Fruit fly (Drosophila melanogaster) whole organism, pupa: ENCODE measurements around the gene Srlp.
A peak's percentile ranks its signal among the peaks of the same experiment; 100 is the strongest.

Source experiments
- CG10348 ChIP-seq: fragments of 200-800 bp; sonication (Bioruptor generic); IDR thresholded peaks from 2 replicates; pipeline ENCODE4 v1.3.6; 2022; ENCODE audit warnings: missing biosample characterization, missing genetic modification characterization
- CG12605 ChIP-seq: fragments of 200-800 bp; sonication (Bioruptor generic); IDR thresholded peaks from 2 replicates; pipeline ENCODE4 v1.3.6; 2022; ENCODE audit warnings: missing biosample characterization, missing genetic modification characterization
- CG13204 ChIP-seq: fragments of 200-800 bp; sonication (Bioruptor generic); optimal IDR thresholded peaks from 2 replicates; lab custom pipeline; 2018; ENCODE audit warnings: missing biosample characterization, mild to moderate bottlenecking, missing genetic modification characterization, moderate library complexity
- CG14655 ChIP-seq: fragments of 200-800 bp; sonication (Bioruptor generic); optimal IDR thresholded peaks from 3 replicates; lab custom pipeline; 2017; ENCODE audit warnings: mild to moderate bottlenecking, missing biosample characterization, missing genetic modification reagents, missing genetic modification characterization
- CG15710 ChIP-seq: fragments of 200-800 bp; sonication (Bioruptor generic); optimal IDR thresholded peaks from 2 replicates; lab custom pipeline; 2018; ENCODE audit warnings: missing biosample characterization, mild to moderate bottlenecking, missing genetic modification characterization, moderate library complexity
- CG17806 ChIP-seq: fragments of 200-800 bp; sonication (Bioruptor generic); optimal IDR thresholded peaks from 2 replicates; lab custom pipeline; 2018; ENCODE audit warnings: missing biosample characterization, mild to moderate bottlenecking, missing genetic modification characterization, moderate library complexity
- CG32121 ChIP-seq: fragments of 200-800 bp; sonication (Bioruptor generic); IDR thresholded peaks from 2 replicates; pipeline ENCODE4 v1.3.6; 2022; ENCODE audit warnings: missing biosample characterization, missing genetic modification characterization
- CG34367 ChIP-seq: fragments of 200-800 bp; sonication (Bioruptor generic); optimal IDR thresholded peaks from 2 replicates; lab custom pipeline; 2018; ENCODE audit warnings: missing biosample characterization, mild to moderate bottlenecking, missing genetic modification characterization
- CG4496 ChIP-seq: fragments of 200-800 bp; sonication (Bioruptor generic); IDR thresholded peaks from 3 replicates; pipeline ENCODE4 v1.3.6; 2022; ENCODE audit warnings: missing biosample characterization, missing genetic modification characterization
- CG8159 ChIP-seq: fragments of 200-800 bp; sonication (Bioruptor generic); optimal IDR thresholded peaks from 3 replicates; lab custom pipeline; 2018; ENCODE audit warnings: missing biosample characterization, mild to moderate bottlenecking, missing genetic modification characterization, moderate library complexity
- CG8301 ChIP-seq: fragments of 200-800 bp; sonication (Bioruptor generic); optimal IDR thresholded peaks from 2 replicates; lab custom pipeline; 2018; ENCODE audit warnings: missing biosample characterization, mild to moderate bottlenecking, missing genetic modification characterization
- CG9948 ChIP-seq: fragments of 200-800 bp; sonication (Bioruptor generic); optimal IDR thresholded peaks from 2 replicates; lab custom pipeline; 2018; ENCODE audit warnings: missing biosample characterization, mild to moderate bottlenecking, missing genetic modification characterization, moderate library complexity
- D1 ChIP-seq: fragments of 200-800 bp; sonication (Bioruptor generic); optimal IDR thresholded peaks from 2 replicates; lab custom pipeline; 2018; ENCODE audit warnings: missing biosample characterization, mild to moderate bottlenecking, missing genetic modification characterization, moderate library complexity
- EcR ChIP-seq: fragments of 200-800 bp; sonication (Bioruptor generic); optimal IDR thresholded peaks from 3 replicates; lab custom pipeline; 2019; ENCODE audit warnings: missing biosample characterization, missing genetic modification characterization, mild to moderate bottlenecking, moderate library complexity, missing genetic modification reagents
- Ets98B ChIP-seq: fragments of 200-800 bp; sonication (Bioruptor generic); IDR thresholded peaks from 2 replicates; pipeline ENCODE4 v1.3.6; 2022; ENCODE audit warnings: missing biosample characterization, missing genetic modification characterization
- Pif1A ChIP-seq: fragments of 200-800 bp; sonication (Bioruptor generic); optimal IDR thresholded peaks from 3 replicates; lab custom pipeline; 2016; ENCODE audit warnings: missing biosample characterization, missing genetic modification characterization
- Pif1B ChIP-seq: fragments of 200-800 bp; sonication (Bioruptor generic); optimal IDR thresholded peaks from 3 replicates; lab custom pipeline; 2016; ENCODE audit warnings: missing biosample characterization, missing genetic modification characterization
- Snoo ChIP-seq: fragments of 200-800 bp; sonication (Bioruptor generic); optimal IDR thresholded peaks from 3 replicates; lab custom pipeline; 2017; ENCODE audit warnings: missing biosample characterization, mild to moderate bottlenecking, missing genetic modification characterization, inconsistent platforms
- fd96Ca ChIP-seq: fragments of 200-800 bp; sonication (Bioruptor generic); IDR thresholded peaks from 3 replicates; pipeline ENCODE4 v1.3.6; 2022; ENCODE audit warnings: missing biosample characterization, missing genetic modification characterization
- gl ChIP-seq: fragments of 200-800 bp; sonication (Bioruptor generic); optimal IDR thresholded peaks from 2 replicates; lab custom pipeline; 2018; ENCODE audit warnings: missing biosample characterization, mild to moderate bottlenecking, missing genetic modification characterization
- rn ChIP-seq: fragments of 200-800 bp; sonication (Bioruptor generic); IDR thresholded peaks from 2 replicates; pipeline ENCODE4 v1.3.6; 2022; ENCODE audit warnings: missing biosample characterization, missing genetic modification characterization

Srlp gene

DNA sequence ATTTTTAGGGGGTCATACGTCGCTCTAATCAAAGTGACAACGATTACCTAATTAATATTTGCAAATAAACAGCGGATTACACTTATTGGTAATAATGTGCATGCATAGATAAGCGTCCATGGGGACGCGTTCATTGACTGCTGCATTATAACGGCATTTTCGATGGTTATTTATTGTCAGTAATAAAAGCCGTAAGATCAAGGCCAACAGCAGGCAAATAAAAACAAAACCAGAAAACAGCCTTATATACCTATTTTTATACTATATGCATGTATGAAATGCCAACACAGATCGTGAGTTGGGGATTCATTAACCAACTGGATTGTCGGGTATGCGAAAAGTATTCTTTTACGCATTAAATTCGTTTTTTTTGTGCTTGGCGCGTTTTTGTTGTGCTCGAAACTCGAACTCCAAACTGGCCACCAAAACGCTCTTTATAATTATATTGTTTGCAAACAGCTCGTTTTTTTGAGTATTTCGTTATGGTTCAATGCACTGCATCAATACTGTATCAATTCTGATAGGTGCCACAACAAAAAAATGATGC is 16.9 kb downstream of the Srlp start:
- TF ChIP-seq Pif1A (GFP tag; lab: Kevin White, UChicago) (no peak), EcR (GFP tag; lab: Kevin White, UChicago) (peak; percentile 91)

DNA sequence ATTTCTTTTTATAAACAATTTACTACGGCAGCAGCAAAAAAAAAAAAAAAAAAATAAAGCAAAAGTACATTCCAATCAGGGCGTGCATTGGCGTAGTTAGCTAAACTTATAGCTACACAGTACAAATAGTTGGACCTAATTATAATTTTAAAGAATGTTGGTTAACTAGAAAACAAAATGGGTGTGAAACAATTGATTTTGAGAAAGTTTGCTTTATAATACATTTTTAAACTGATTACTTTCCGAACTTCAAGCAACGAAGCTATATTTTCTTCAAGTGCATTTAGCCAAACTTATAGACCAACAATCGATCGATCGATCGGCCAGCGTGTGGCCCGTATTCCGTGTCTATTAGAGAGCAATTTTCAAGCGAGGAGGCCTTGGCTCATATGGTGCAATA is 17.5 kb downstream of the Srlp start:
- TF ChIP-seq CG12605 (GFP tag; lab: Robert Waterston, UW) (0 out of 2 replicates have a peak, but pooled peaks have one; percentile 35), CG14655 (GFP tag; lab: Kevin White, UChicago) (no peak), fd96Ca (GFP tag; lab: Robert Waterston, UW) (no peak), CG13204 (GFP tag; lab: Kevin White, UChicago) (no peak), CG8159 (tag; lab: Kevin White, UChicago) (peak; percentile 32), gl (no peak), CG10348 (GFP tag; lab: Robert Waterston, UW) (0 out of 2 replicates have a peak, but pooled peaks have one; percentile 11), CG9948 (tag; lab: Kevin White, UChicago) (peak; percentile 22), CG8301 (tag; lab: Kevin White, UChicago) (peak; percentile 20), CG32121 (GFP tag; lab: Robert Waterston, UW) (peak; percentile 22; the same call in 1 of the 2 replicates), Pif1B (GFP tag; lab: Kevin White, UChicago) (no peak), CG17806 (tag; lab: Kevin White, UChicago) (peak; percentile 27), CG4496 (0 out of 3 replicates have a peak, but pooled peaks have one; percentile 49), EcR (GFP tag; lab: Kevin White, UChicago) (no peak), Snoo (tag; lab: Kevin White, UChicago) (no peak), D1 (no peak), CG15710 (tag; lab: Kevin White, UChicago) (peak; percentile 21), CG34367 (peak; percentile 15), Pif1A (GFP tag; lab: Kevin White, UChicago) (no peak), Ets98B (GFP tag; lab: Robert Waterston, UW) (peak; percentile 29), rn (GFP tag; lab: Robert Waterston, UW) (no peak)

DNA sequence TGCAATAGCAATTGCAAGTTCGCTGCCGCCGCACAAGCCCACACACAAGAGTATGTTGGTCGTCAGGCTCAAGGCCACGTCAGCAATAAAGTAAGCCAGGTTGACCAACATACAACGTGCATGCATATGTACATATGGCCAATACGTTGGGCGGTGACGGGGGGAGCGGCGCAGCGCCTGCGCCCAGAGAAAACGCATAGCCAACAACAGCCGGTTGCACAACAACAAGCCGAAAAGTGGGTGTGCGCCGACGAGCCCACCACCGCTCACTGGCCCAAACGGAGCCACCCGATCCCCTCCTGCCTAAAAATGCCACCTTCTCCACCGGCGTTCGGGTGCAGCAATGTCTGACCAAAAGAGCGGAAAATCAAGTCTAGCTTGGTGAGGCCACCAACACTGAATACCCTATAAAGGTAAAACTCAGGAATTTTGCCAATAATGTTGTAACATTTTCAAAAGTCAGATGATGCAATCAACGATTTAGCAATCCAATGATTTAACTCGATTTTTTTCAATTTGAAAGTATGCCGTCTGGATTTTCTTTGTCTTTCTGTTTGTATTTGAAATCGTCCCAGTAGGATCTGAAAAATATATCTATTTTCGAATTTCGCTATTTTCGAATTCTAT is 18.1 kb downstream of the Srlp start, which contains the start of gene CG5509:
CG5509 (plus strand) TSS at position 577 of the 627 bp plus-strand sequence.
- TF ChIP-seq Pif1A (GFP tag; lab: Kevin White, UChicago) (no peak), CG17806 (tag; lab: Kevin White, UChicago) (no peak), CG8159 (tag; lab: Kevin White, UChicago) (no peak), Snoo (tag; lab: Kevin White, UChicago) (no peak), EcR (GFP tag; lab: Kevin White, UChicago) (peak; percentile 63), rn (GFP tag; lab: Robert Waterston, UW) (no peak), fd96Ca (GFP tag; lab: Robert Waterston, UW) (no peak), Pif1B (GFP tag; lab: Kevin White, UChicago) (no peak), CG13204 (GFP tag; lab: Kevin White, UChicago) (peak; percentile 92), CG14655 (GFP tag; lab: Kevin White, UChicago) (no peak), gl (no peak), CG12605 (GFP tag; lab: Robert Waterston, UW) (no peak), D1 (no peak), CG32121 (GFP tag; lab: Robert Waterston, UW) (no peak), CG34367 (no peak), CG9948 (tag; lab: Kevin White, UChicago) (no peak), CG4496 (0 out of 3 replicates have a peak, but pooled peaks have one; percentile 22), CG10348 (GFP tag; lab: Robert Waterston, UW) (0 out of 2 replicates have a peak, but pooled peaks have one; percentile 9), CG8301 (tag; lab: Kevin White, UChicago) (no peak), Ets98B (GFP tag; lab: Robert Waterston, UW) (peak; percentile 43), CG15710 (tag; lab: Kevin White, UChicago) (no peak)

- TF ChIP-seq CG8159 (tag; lab: Kevin White, UChicago), result no peak
- no peak for TF ChIP-seq CG10348 (GFP tag; lab: Robert Waterston, UW)
- TF ChIP-seq CG32121 (GFP tag; lab: Robert Waterston, UW), result no peak
- TF ChIP-seq EcR (GFP tag; lab: Kevin White, UChicago), result peak; percentile 77
- TF ChIP-seq Ets98B (GFP tag; lab: Robert Waterston, UW), result no peak
- TF ChIP-seq Pif1B (GFP tag; lab: Kevin White, UChicago), result no peak
- no peak for TF ChIP-seq Snoo (tag; lab: Kevin White, UChicago)
- no peak for TF ChIP-seq CG12605 (GFP tag; lab: Robert Waterston, UW)
- TF ChIP-seq, all 21 proteins: peak for 1
Measured at dm6 chr3R:12454492-12454891, 20.6 kb downstream of the Srlp start.

DNA sequence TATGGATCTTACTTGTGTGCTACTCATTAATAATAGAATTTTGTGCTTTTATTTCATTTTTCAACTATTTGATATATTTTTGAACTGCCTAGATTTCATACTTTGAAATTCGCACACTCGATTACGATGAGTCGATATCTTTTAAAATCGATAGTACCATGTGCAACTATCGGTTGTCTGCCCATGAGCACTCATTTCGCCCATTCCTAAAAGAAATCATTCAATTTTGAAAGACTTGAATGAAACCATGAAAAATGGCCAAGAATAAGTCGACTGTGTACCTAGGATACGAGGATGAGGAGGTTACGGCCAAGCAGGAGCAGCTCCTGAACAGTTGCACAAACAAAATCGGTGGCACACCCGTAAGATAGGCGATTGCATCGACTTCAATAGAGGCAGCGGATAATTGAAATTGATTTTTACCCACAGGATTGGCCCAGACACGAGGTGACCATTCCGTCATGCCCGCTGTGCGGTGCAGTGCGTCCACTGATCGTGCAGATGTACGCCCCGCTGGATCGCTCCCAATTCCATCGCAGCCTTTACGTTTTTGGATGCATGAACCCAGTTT is 22.6 kb downstream of the Srlp start, which contains the start of gene trus:
trus (plus strand) TSS at position 204 of the 571 bp plus-strand sequence.
- TF ChIP-seq CG8301 (tag; lab: Kevin White, UChicago) (no peak), CG32121 (GFP tag; lab: Robert Waterston, UW) (no peak), CG4496 (no peak), CG17806 (tag; lab: Kevin White, UChicago) (no peak), CG10348 (GFP tag; lab: Robert Waterston, UW) (no peak), gl (no peak), D1 (no peak), CG12605 (GFP tag; lab: Robert Waterston, UW) (no peak), Pif1A (GFP tag; lab: Kevin White, UChicago) (no peak), CG34367 (no peak), CG15710 (tag; lab: Kevin White, UChicago) (no peak), CG9948 (tag; lab: Kevin White, UChicago) (no peak), CG13204 (GFP tag; lab: Kevin White, UChicago) (no peak), Snoo (tag; lab: Kevin White, UChicago) (no peak), Ets98B (GFP tag; lab: Robert Waterston, UW) (no peak), EcR (GFP tag; lab: Kevin White, UChicago) (no peak), CG14655 (GFP tag; lab: Kevin White, UChicago) (no peak), Pif1B (GFP tag; lab: Kevin White, UChicago) (no peak), CG8159 (tag; lab: Kevin White, UChicago) (no peak)
